Fruit fly (Drosophila melanogaster) ovary, adult (tissue): ENCODE data around the gene CG15406.

Source experiments
- CG17801 ChIP-seq: fragments of 200-800 bp; optimal IDR thresholded peaks from 2 replicates; lab custom pipeline; 2019; ENCODE audit warnings: missing biosample characterization, mild to moderate bottlenecking, missing genetic modification characterization, moderate library complexity; ENCODE audit not compliant: partially characterized antibody

The CG15406 gene

dm6 chr2L:3308529-3309272 is at the start of gene CG15406:
Gene CG15406, plus strand, starts transcription at chr2L:3309222.
- no peak for TF ChIP-seq CG17801

- no peak for TF ChIP-seq CG17801
Measured at dm6 chr2L:3265635-3266034, 43.4 kb upstream of the CG15406 start.

- TF ChIP-seq CG17801, result no peak
Measured at dm6 chr2L:3269137-3269536, 39.9 kb upstream of the CG15406 start, which contains the start of gene CG3347. Gene CG3347, plus strand, starts transcription at chr2L:3269437.

- TF ChIP-seq CG17801, result no peak
Measured at dm6 chr2L:3278786-3279185, 30.2 kb upstream of the CG15406 start.

dm6 chr2L:3280484-3280993 is 28.5 kb upstream of the CG15406 start, which contains the start of gene OtopLb:
Gene OtopLb, minus strand, starts transcription at chr2L:3280534.
- TF ChIP-seq CG17801, result no peak

dm6 chr2L:3293718-3294340 is 15.2 kb upstream of the CG15406 start:
- TF ChIP-seq CG17801, result no peak

- no peak for TF ChIP-seq CG17801
Measured at dm6 chr2L:3294572-3294971, 14.4 kb upstream of the CG15406 start, which contains the start of gene CG9664. Gene CG9664, minus strand, starts transcription at chr2L:3294706.

- TF ChIP-seq CG17801, result no peak
Measured at dm6 chr2L:3298065-3298469, 11.0 kb upstream of the CG15406 start.

- no peak for TF ChIP-seq CG17801
Measured at dm6 chr2L:3299142-3299541, 9.9 kb upstream of the CG15406 start.

dm6 chr2L:3299803-3300202 is 9.2 kb upstream of the CG15406 start:
- no peak for TF ChIP-seq CG17801

dm6 chr2L:3301058-3301457 is 8.0 kb upstream of the CG15406 start:
- TF ChIP-seq CG17801, result no peak

dm6 chr2L:3301755-3302499 is 7.1 kb upstream of the CG15406 start:
- TF ChIP-seq CG17801, result peak; percentile 99

- peak; percentile 24 for TF ChIP-seq CG17801
Measured at dm6 chr2L:3302958-3303842, 5.8 kb upstream of the CG15406 start, which contains the start of gene CG9663. Gene CG9663, minus strand, starts transcription at chr2L:3303130.

- no peak for TF ChIP-seq CG17801
Measured at dm6 chr2L:3303893-3304292, 5.1 kb upstream of the CG15406 start, which contains the start of gene CG3277. Gene CG3277, plus strand, starts transcription at chr2L:3304100.
